Worm (Caenorhabditis elegans): ENCODE data around the gene F43G6.7.

F43G6.7 gene

ce11 chrII:11772364-11772763, 38.2 kb upstream of the F43G6.7 start, which contains the start of gene F44E5.15:
TSS of gene F44E5.15 (plus strand) at chrII:11772664.
- no peak for TF ChIP-seq skn-1 (tag; optimal IDR thresholded peaks at IDR 0.05)
- no peak for TF ChIP-seq elt-1 (tag; optimal IDR thresholded peaks at IDR 0.05)
- no peak for TF ChIP-seq snpc-4 (tag; optimal IDR thresholded peaks at IDR 0.05)
- TF ChIP-seq egl-27 (tag; optimal IDR thresholded peaks at IDR 0.05) = no peak
- no peak for TF ChIP-seq nhr-43 (tag; optimal IDR thresholded peaks at IDR 0.05; ENCODE audit: poor library complexity, severe bottlenecking)
- TF ChIP-seq nhr-28 (tag; optimal IDR thresholded peaks at IDR 0.05) = no peak
- no peak for TF ChIP-seq eor-1 (tag; optimal IDR thresholded peaks at IDR 0.05)
- TF ChIP-seq mml-1 (tag; optimal IDR thresholded peaks at IDR 0.05) = no peak
- no peak for TF ChIP-seq ceh-9 (tag; optimal IDR thresholded peaks at IDR 0.05)
- no peak for TF ChIP-seq egl-5 (tag; optimal IDR thresholded peaks at IDR 0.05)
- TF ChIP-seq nhr-77 (tag; optimal IDR thresholded peaks at IDR 0.05) = no peak
- TF ChIP-seq elt-3 (tag; optimal IDR thresholded peaks at IDR 0.05) = no peak
- no peak for TF ChIP-seq nhr-67 (tag; optimal IDR thresholded peaks at IDR 0.05)
- no peak for TF ChIP-seq unc-62 (GFP tag; optimal IDR thresholded peaks at IDR 0.05)

- no peak for TF ChIP-seq fkh-10 (GFP tag; optimal IDR thresholded peaks at IDR 0.05)
- no peak for TF ChIP-seq mdl-1 (tag; optimal IDR thresholded peaks at IDR 0.05)
- TF ChIP-seq R02D3.7 (tag; optimal IDR thresholded peaks at IDR 0.05) = no peak
- no peak for TF ChIP-seq zag-1 (tag; optimal IDR thresholded peaks at IDR 0.05)
- no peak for TF ChIP-seq skn-1 (tag; optimal IDR thresholded peaks at IDR 0.05)
- no peak for TF ChIP-seq eor-1 (tag; optimal IDR thresholded peaks at IDR 0.05)
- no peak for TF ChIP-seq ceh-16 (tag; optimal IDR thresholded peaks at IDR 0.05)
- no peak for TF ChIP-seq unc-62 (GFP tag; optimal IDR thresholded peaks at IDR 0.05)
- no peak for TF ChIP-seq nfya-1 (tag; optimal IDR thresholded peaks at IDR 0.05; ENCODE audit: insufficient read depth)
- TF ChIP-seq lin-39 (tag; optimal IDR thresholded peaks at IDR 0.05) = no peak
- no peak for TF ChIP-seq nhr-28 (tag; optimal IDR thresholded peaks at IDR 0.05)
- no peak for TF ChIP-seq egl-27 (tag; optimal IDR thresholded peaks at IDR 0.05)
- TF ChIP-seq tbx-2 (tag; optimal IDR thresholded peaks at IDR 0.05) = no peak
- no peak for TF ChIP-seq hmg-11 (tag; optimal IDR thresholded peaks at IDR 0.05)
- TF ChIP-seq daf-12 (tag; optimal IDR thresholded peaks at IDR 0.05) = no peak
- TF ChIP-seq lin-15B (tag; optimal IDR thresholded peaks at IDR 0.05) = no peak
- TF ChIP-seq nhr-43 (tag; optimal IDR thresholded peaks at IDR 0.05; ENCODE audit: poor library complexity, severe bottlenecking) = no peak
- no peak for TF ChIP-seq nhr-12 (tag; optimal IDR thresholded peaks at IDR 0.05)
These were observed 36.4 kb upstream of the F43G6.7 start, which contains the start of gene F44E5.1 for ce11 chrII:11774218-11774617. TSS of gene F44E5.1 (minus strand) at chrII:11774559.

ce11 chrII:11777893-11778480, 32.6 kb upstream of the F43G6.7 start, which contains the start of the genes patr-1 and dna-2:
TSS of gene patr-1 (minus strand) at chrII:11777943.
TSS of gene dna-2 (plus strand) at chrII:11778430.
- TF ChIP-seq fkh-2 (tag; optimal IDR thresholded peaks at IDR 0.05) (no peak), nhr-23 (tag; optimal IDR thresholded peaks at IDR 0.05) (peak; percentile 48), fos-1 (tag; optimal IDR thresholded peaks at IDR 0.05) (no peak), nhr-237 (tag; optimal IDR thresholded peaks at IDR 0.05) (no peak), hmg-11 (tag; optimal IDR thresholded peaks at IDR 0.05) (peak; percentile 36), skn-1 (tag; optimal IDR thresholded peaks at IDR 0.05) (peak; percentile 45), jun-1 (tag; optimal IDR thresholded peaks at IDR 0.05) (no peak), ceh-9 (tag; optimal IDR thresholded peaks at IDR 0.05) (no peak), ceh-82 (tag; optimal IDR thresholded peaks at IDR 0.05) (no peak), mml-1 (tag; optimal IDR thresholded peaks at IDR 0.05) (no peak), nhr-43 (tag; optimal IDR thresholded peaks at IDR 0.05; ENCODE audit: poor library complexity, severe bottlenecking) (peak; percentile 19), nhr-77 (tag; optimal IDR thresholded peaks at IDR 0.05) (no peak), elt-3 (tag; optimal IDR thresholded peaks at IDR 0.05) (no peak), nhr-76 (tag; optimal IDR thresholded peaks at IDR 0.05) (no peak), elt-1 (tag; optimal IDR thresholded peaks at IDR 0.05) (no peak), lin-15B (tag; optimal IDR thresholded peaks at IDR 0.05) (peak; percentile 78), nhr-28 (tag; optimal IDR thresholded peaks at IDR 0.05) (no peak), daf-12 (tag; optimal IDR thresholded peaks at IDR 0.05) (no peak), unc-62 (GFP tag; optimal IDR thresholded peaks at IDR 0.05) (no peak), lin-39 (tag; optimal IDR thresholded peaks at IDR 0.05) (peak; percentile 24), nhr-11 (tag; optimal IDR thresholded peaks at IDR 0.05) (no peak), pqm-1 (tag; optimal IDR thresholded peaks at IDR 0.05) (no peak), tbx-2 (tag; optimal IDR thresholded peaks at IDR 0.05) (no peak), unc-39 (tag; optimal IDR thresholded peaks at IDR 0.05) (no peak), ztf-4 (tag; optimal IDR thresholded peaks at IDR 0.05) (no peak), aly-2 (tag; optimal IDR thresholded peaks at IDR 0.05) (no peak), nhr-67 (tag; optimal IDR thresholded peaks at IDR 0.05) (no peak), ztf-11 (tag; optimal IDR thresholded peaks at IDR 0.05) (no peak), fkh-10 (GFP tag; optimal IDR thresholded peaks at IDR 0.05) (no peak), eor-1 (tag; optimal IDR thresholded peaks at IDR 0.05) (no peak), nfya-1 (tag; optimal IDR thresholded peaks at IDR 0.05; ENCODE audit: insufficient read depth) (peak; percentile 85), sea-2 (GFP tag; optimal IDR thresholded peaks at IDR 0.05) (no peak), egl-5 (tag; optimal IDR thresholded peaks at IDR 0.05) (peak; percentile 5), ceh-28 (tag; optimal IDR thresholded peaks at IDR 0.05) (no peak), egl-27 (tag; optimal IDR thresholded peaks at IDR 0.05) (no peak), mdl-1 (tag; optimal IDR thresholded peaks at IDR 0.05) (no peak), pha-4 (tag; optimal IDR thresholded peaks at IDR 0.05) (peak; percentile 77), zag-1 (tag; optimal IDR thresholded peaks at IDR 0.05) (no peak), snpc-4 (tag; optimal IDR thresholded peaks at IDR 0.05) (no peak), nhr-25 (tag; optimal IDR thresholded peaks at IDR 0.05) (peak; percentile 49), R02D3.7 (tag; optimal IDR thresholded peaks at IDR 0.05) (peak; percentile 43), nhr-12 (tag; optimal IDR thresholded peaks at IDR 0.05) (no peak), ceh-16 (tag; optimal IDR thresholded peaks at IDR 0.05) (no peak), elt-2 (tag; optimal IDR thresholded peaks at IDR 0.05) (peak; percentile 31)

Measured in whole organism, L3 larva.